Fruit fly (Drosophila melanogaster): ENCODE results near the gene loj.

DNA sequence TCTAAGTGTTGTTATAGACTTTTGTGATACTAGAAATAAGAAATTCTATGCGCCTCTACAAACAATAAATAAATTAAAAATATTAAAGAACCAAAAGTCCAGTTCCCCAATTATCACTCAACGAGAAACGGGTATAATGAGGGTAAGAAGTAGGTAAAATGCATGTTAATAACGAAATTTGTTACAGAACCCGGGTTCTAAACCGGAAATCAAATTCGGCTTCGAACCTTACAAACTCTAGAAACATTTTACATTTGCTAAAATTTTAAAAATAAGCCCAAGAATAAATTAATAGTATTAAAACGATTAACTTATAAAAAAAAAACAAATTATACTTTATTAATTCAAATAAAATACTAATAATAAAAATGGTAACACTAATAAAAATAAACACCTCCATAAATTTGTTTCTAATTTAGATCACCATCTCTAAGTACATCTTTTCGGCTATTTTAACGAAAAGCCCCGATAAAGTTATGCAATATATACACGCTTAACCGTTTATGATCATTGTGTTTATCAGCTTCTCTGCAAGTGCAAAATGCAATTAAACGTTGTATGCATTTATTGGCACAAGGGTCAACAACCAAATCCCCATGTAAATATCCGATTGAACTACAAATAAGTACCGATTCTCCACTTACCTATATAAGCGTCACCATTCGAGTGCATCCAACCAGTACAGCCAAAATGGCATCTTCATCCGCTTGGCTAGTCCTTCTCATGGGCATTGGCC is 23.2 kb upstream of the loj start, which contains the start of gene CG6602:
- TF ChIP-seq CG8478 (optimal IDR thresholded peaks at IDR 0.05) (no peak), psq (optimal IDR thresholded peaks at IDR 0.05) (no peak)
